Worm (Caenorhabditis elegans) whole organism, L3 larva: ENCODE measurements around the gene F32D8.13.

ENCODE experiments used
- R02D3.7 ChIP-seq: fragments of 150-350 bp; optimal IDR thresholded peaks from 2 replicates; lab custom pipeline; 2014; ENCODE audit warnings: missing biosample characterization, missing genetic modification characterization
- ama-1 ChIP-seq: fragments of 150-350 bp; optimal IDR thresholded peaks from 2 replicates; lab custom pipeline; 2018
- ceh-28 ChIP-seq: fragments of 150-350 bp; optimal IDR thresholded peaks from 2 replicates; lab custom pipeline; 2014; ENCODE audit warnings: missing biosample characterization, missing genetic modification reagents, missing genetic modification characterization
- ceh-9 ChIP-seq: sonication (generic microtip); optimal IDR thresholded peaks from 2 replicates; lab custom pipeline; 2018; ENCODE audit warnings: missing biosample characterization, missing genetic modification characterization
- egl-27 ChIP-seq: sonication (generic microtip); optimal IDR thresholded peaks from 4 replicates; lab custom pipeline; 2017; ENCODE audit warnings: missing biosample characterization, missing genetic modification reagents, missing genetic modification characterization
- egl-5 ChIP-seq: fragments of 150-350 bp; optimal IDR thresholded peaks from 2 replicates; lab custom pipeline; 2017; ENCODE audit warnings: missing biosample characterization, missing genetic modification reagents, missing genetic modification characterization, inconsistent platforms
- elt-2 ChIP-seq: sonication (generic microtip); optimal IDR thresholded peaks from 2 replicates; lab custom pipeline; 2016; ENCODE audit warnings: missing genetic modification reagents, mild to moderate bottlenecking, missing genetic modification characterization, missing compliant biosample characterization
- elt-3 ChIP-seq, 3 experiments: fragments of 150-350 bp in 1 of 3; sonication (generic microtip) in 2 of 3; optimal IDR thresholded peaks; 2 replicates in 2 of 3; 4 replicates in 1 of 3; lab custom pipeline; 2014 to 2017; ENCODE audit warnings: missing biosample characterization in 3 of 3, missing genetic modification characterization in 3 of 3
- eor-1 ChIP-seq, 2 experiments: fragments of 150-350 bp; optimal IDR thresholded peaks; 2 replicates each; lab custom pipeline; 2014 to 2018; ENCODE audit warnings: missing biosample characterization in 2 of 2, missing genetic modification characterization in 2 of 2
- fkh-2 ChIP-seq: fragments of 150-350 bp; optimal IDR thresholded peaks from 2 replicates; lab custom pipeline; 2014; ENCODE audit warnings: missing biosample characterization, missing genetic modification reagents, missing genetic modification characterization
- fos-1 ChIP-seq: fragments of 150-350 bp; optimal IDR thresholded peaks from 2 replicates; lab custom pipeline; 2014; ENCODE audit warnings: missing biosample characterization, missing genetic modification characterization
- hmg-11 ChIP-seq: sonication (generic microtip); optimal IDR thresholded peaks from 2 replicates; lab custom pipeline; 2016; ENCODE audit warnings: missing genetic modification characterization, missing compliant biosample characterization
- jun-1 ChIP-seq: fragments of 150-350 bp; optimal IDR thresholded peaks from 2 replicates; lab custom pipeline; 2014; ENCODE audit warnings: missing biosample characterization, missing genetic modification reagents, missing genetic modification characterization
- lin-15B ChIP-seq: fragments of 150-350 bp; optimal IDR thresholded peaks from 2 replicates; lab custom pipeline; 2014; ENCODE audit warnings: missing biosample characterization, missing genetic modification characterization
- lin-39 ChIP-seq: fragments of 150-350 bp; optimal IDR thresholded peaks from 2 replicates; lab custom pipeline; 2018; ENCODE audit warnings: missing biosample characterization, missing genetic modification reagents, missing genetic modification characterization
- lsy-12 ChIP-seq: sonication (generic microtip); optimal IDR thresholded peaks from 2 replicates; lab custom pipeline; 2016; ENCODE audit warnings: mild to moderate bottlenecking, missing genetic modification characterization, missing compliant biosample characterization
- mdl-1 ChIP-seq: fragments of 150-350 bp; optimal IDR thresholded peaks from 2 replicates; lab custom pipeline; 2014; ENCODE audit warnings: missing biosample characterization, missing genetic modification characterization
- mml-1 ChIP-seq: fragments of 150-350 bp; sonication (generic microtip); optimal IDR thresholded peaks from 3 replicates; lab custom pipeline; 2014; ENCODE audit warnings: missing biosample characterization, missing genetic modification characterization
- nfya-1 ChIP-seq: sonication (generic microtip); optimal IDR thresholded peaks from 2 replicates; lab custom pipeline; 2017; ENCODE audit warnings: missing genetic modification characterization, mild to moderate bottlenecking, missing compliant biosample characterization, antibody characterized with exemption, moderate library complexity; ENCODE audit not compliant: insufficient read depth
- nhr-11 ChIP-seq: fragments of 150-350 bp; optimal IDR thresholded peaks from 2 replicates; lab custom pipeline; 2014; ENCODE audit warnings: missing biosample characterization, missing genetic modification characterization
- nhr-12 ChIP-seq: fragments of 150-350 bp; optimal IDR thresholded peaks from 2 replicates; lab custom pipeline; 2014; ENCODE audit warnings: missing biosample characterization, missing genetic modification characterization
- nhr-23 ChIP-seq: fragments of 150-350 bp; optimal IDR thresholded peaks from 2 replicates; lab custom pipeline; 2014; ENCODE audit warnings: missing biosample characterization, missing genetic modification reagents, missing genetic modification characterization
- nhr-237 ChIP-seq: fragments of 150-350 bp; optimal IDR thresholded peaks from 2 replicates; lab custom pipeline; 2014; ENCODE audit warnings: missing biosample characterization, missing genetic modification characterization
- nhr-25 ChIP-seq: sonication (generic microtip); optimal IDR thresholded peaks from 2 replicates; lab custom pipeline; 2017; ENCODE audit warnings: missing biosample characterization, missing genetic modification characterization
- nhr-43 ChIP-seq: sonication (generic microtip); optimal IDR thresholded peaks from 2 replicates; lab custom pipeline; 2016; ENCODE audit warnings: mild to moderate bottlenecking, missing genetic modification characterization, missing compliant biosample characterization; ENCODE audit not compliant: poor library complexity, severe bottlenecking
- nhr-76 ChIP-seq: fragments of 150-350 bp; sonication (generic microtip); optimal IDR thresholded peaks from 5 replicates; lab custom pipeline; 2014; ENCODE audit warnings: missing biosample characterization, missing genetic modification characterization
- nhr-77 ChIP-seq: fragments of 150-350 bp; optimal IDR thresholded peaks from 2 replicates; lab custom pipeline; 2014; ENCODE audit warnings: missing biosample characterization, missing genetic modification characterization
- pha-4 ChIP-seq: fragments of 150-350 bp; optimal IDR thresholded peaks from 2 replicates; lab custom pipeline; 2014; ENCODE audit warnings: missing biosample characterization, missing genetic modification reagents, missing genetic modification characterization
- pqm-1 ChIP-seq: fragments of 150-350 bp; optimal IDR thresholded peaks from 2 replicates; lab custom pipeline; 2017; ENCODE audit warnings: missing biosample characterization, missing genetic modification characterization, inconsistent platforms
- sea-2 ChIP-seq: fragments of 150-350 bp; sonication (generic microtip); optimal IDR thresholded peaks from 4 replicates; lab custom pipeline; 2014; ENCODE audit warnings: missing biosample characterization, missing genetic modification reagents, missing genetic modification characterization
- skn-1 ChIP-seq: fragments of 150-350 bp; optimal IDR thresholded peaks from 2 replicates; lab custom pipeline; 2014; ENCODE audit warnings: missing biosample characterization, missing genetic modification characterization
- snpc-4 ChIP-seq: fragments of 150-350 bp; optimal IDR thresholded peaks from 2 replicates; lab custom pipeline; 2014; ENCODE audit warnings: missing biosample characterization, missing genetic modification characterization
- tbx-2 ChIP-seq: sonication (generic microtip); optimal IDR thresholded peaks from 2 replicates; lab custom pipeline; 2016; ENCODE audit warnings: mild to moderate bottlenecking, missing genetic modification characterization, missing compliant biosample characterization
- unc-39 ChIP-seq: sonication (generic microtip); optimal IDR thresholded peaks from 4 replicates; lab custom pipeline; 2017; ENCODE audit warnings: missing biosample characterization, missing genetic modification characterization
- unc-62 ChIP-seq: fragments of 150-350 bp; sonication (generic microtip); optimal IDR thresholded peaks from 4 replicates; lab custom pipeline; 2014; ENCODE audit warnings: missing biosample characterization, missing genetic modification reagents, missing genetic modification characterization
- zag-1 ChIP-seq: fragments of 150-350 bp; optimal IDR thresholded peaks from 2 replicates; lab custom pipeline; 2014; ENCODE audit warnings: missing biosample characterization, missing genetic modification characterization
- ztf-11 ChIP-seq: fragments of 150-350 bp; optimal IDR thresholded peaks from 2 replicates; lab custom pipeline; 2014; ENCODE audit warnings: missing biosample characterization, missing genetic modification characterization

Gene F32D8.13

ce11 chrV:10887564-10887963 is 8.8 kb downstream of the F32D8.13 start:
- no peak for TF ChIP-seq zag-1
- TF ChIP-seq ztf-11: no peak
- TF ChIP-seq snpc-4 (tag; lab: Kevin White, UChicago): no peak
- TF ChIP-seq R02D3.7: no peak
- peak; percentile 69 for TF ChIP-seq ama-1 (lab: Kevin White, UChicago)
- TF ChIP-seq nhr-43 (tag; lab: Kevin White, UChicago): peak; percentile 52

DNA sequence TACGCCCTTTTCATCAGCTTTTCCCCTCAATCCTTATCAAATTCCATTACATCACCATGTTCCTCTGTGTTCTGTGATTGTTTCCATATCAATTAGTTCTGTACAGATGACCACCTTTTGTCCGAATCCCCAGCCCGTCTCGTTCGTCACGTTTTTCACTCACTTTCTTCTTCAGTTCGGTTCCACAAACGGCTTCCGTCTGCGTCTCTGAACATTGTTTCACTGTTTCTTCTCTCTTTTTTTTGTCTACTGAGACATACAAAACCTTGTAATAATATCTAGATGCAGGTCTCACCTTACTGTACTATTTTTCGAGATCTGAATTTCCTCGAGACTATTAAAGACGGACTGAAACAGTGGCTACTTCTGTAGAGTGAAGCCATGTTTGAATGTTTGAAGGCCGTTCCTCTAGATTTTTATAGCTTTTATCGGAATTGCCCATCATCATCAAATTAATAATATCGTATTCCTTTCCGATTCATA is 9.9 kb downstream of the F32D8.13 start, which contains the start of gene F32D8.3:
F32D8.3 (plus strand) TSS at position 433 of the 483 bp plus-strand sequence.
- TF ChIP-seq nhr-23 (tag; lab: Kevin White, UChicago) (peak; percentile 3), elt-2 (tag; lab: Kevin White, UChicago) (no peak), mml-1 (tag; lab: Kevin White, UChicago) (no peak), nhr-43 (tag; lab: Kevin White, UChicago) (peak; percentile 35), elt-3 (tag; optimal IDR thresholded peaks at IDR 0.05; lab: Kevin White, UChicago) (peak in 1 of 3 experiments; percentile 19), nhr-25 (tag; lab: Kevin White, UChicago) (peak; percentile 55)

ce11 chrV:10883478-10883877 is 12.9 kb downstream of the F32D8.13 start, which contains the start of gene F32D8.2:
TSS of gene F32D8.2 (plus strand) at chrV:10883778.
- TF ChIP-seq ceh-9 (tag; lab: Kevin White, UChicago): no peak
- no peak for TF ChIP-seq ztf-11
- no peak for TF ChIP-seq elt-3 (tag; optimal IDR thresholded peaks at IDR 0.05; lab: Kevin White, UChicago)
- TF ChIP-seq pha-4 (tag; lab: Kevin White, UChicago): no peak
- TF ChIP-seq nhr-76 (tag; lab: Kevin White, UChicago): no peak
- TF ChIP-seq unc-62 (GFP tag; lab: Kevin White, UChicago): no peak
- TF ChIP-seq elt-2 (tag; lab: Kevin White, UChicago): no peak
- no peak for TF ChIP-seq lsy-12
- no peak for TF ChIP-seq nhr-25 (tag; lab: Kevin White, UChicago)
- TF ChIP-seq hmg-11 (tag; lab: Kevin White, UChicago): no peak
- no peak for TF ChIP-seq nhr-77 (tag; lab: Kevin White, UChicago)
- TF ChIP-seq jun-1 (tag; lab: Kevin White, UChicago): no peak
- TF ChIP-seq fkh-2 (tag; lab: Kevin White, UChicago): no peak
- TF ChIP-seq egl-27 (tag; lab: Kevin White, UChicago): no peak
- no peak for TF ChIP-seq lin-39 (tag; lab: Kevin White, UChicago)
- no peak for TF ChIP-seq eor-1 (tag; optimal IDR thresholded peaks at IDR 0.05; lab: Kevin White, UChicago)
- no peak for TF ChIP-seq tbx-2
- TF ChIP-seq, all 47 proteins: peak for 0

DNA sequence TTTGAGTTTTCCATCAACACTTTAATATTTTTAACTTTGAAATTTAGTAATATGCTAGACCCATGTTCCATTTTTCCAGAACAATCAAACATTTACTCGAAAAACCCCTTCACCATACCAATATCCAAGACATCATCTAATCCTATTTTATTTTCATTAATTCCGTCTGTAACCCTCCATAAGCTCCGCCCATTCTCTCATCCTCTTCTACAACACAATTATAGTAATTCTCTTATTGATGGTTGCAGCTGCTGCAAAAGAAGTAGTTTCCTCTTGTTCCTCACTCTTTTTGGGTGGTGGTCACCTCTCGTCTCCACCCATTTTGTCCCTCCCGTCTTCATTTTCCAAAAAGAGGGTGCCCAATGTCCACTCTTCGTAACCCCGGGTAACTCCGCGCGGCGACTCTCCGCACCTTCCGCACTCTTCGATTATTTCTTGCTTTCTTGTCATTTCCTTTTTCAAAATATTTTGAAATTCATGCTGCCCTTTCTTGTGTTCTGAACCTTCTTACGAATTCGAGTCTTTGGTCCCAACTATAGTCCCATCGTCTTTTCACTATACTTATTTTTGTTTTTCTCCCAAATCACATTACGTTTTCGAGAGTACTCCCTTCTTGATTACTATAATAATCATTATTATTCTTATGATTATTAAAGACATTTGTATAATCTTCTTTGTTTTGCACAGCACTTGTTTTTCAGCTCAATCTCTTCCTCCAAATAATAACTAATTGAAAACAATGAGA is 16.0 kb downstream of the F32D8.13 start, which contains the start of gene F32D8.1:
F32D8.1 (plus strand) TSS at position 695 of the 745 bp plus-strand sequence.
- TF ChIP-seq sea-2 (no peak), nhr-11 (tag; lab: Kevin White, UChicago) (no peak), mdl-1 (tag; lab: Kevin White, UChicago) (no peak), unc-62 (GFP tag; lab: Kevin White, UChicago) (no peak), nhr-25 (tag; lab: Kevin White, UChicago) (no peak), mml-1 (tag; lab: Kevin White, UChicago) (no peak), nhr-237 (tag; lab: Kevin White, UChicago) (no peak), lin-15B (tag; lab: Kevin White, UChicago) (no peak)
- TF ChIP-seq, all 47 proteins: peak for 0

DNA sequence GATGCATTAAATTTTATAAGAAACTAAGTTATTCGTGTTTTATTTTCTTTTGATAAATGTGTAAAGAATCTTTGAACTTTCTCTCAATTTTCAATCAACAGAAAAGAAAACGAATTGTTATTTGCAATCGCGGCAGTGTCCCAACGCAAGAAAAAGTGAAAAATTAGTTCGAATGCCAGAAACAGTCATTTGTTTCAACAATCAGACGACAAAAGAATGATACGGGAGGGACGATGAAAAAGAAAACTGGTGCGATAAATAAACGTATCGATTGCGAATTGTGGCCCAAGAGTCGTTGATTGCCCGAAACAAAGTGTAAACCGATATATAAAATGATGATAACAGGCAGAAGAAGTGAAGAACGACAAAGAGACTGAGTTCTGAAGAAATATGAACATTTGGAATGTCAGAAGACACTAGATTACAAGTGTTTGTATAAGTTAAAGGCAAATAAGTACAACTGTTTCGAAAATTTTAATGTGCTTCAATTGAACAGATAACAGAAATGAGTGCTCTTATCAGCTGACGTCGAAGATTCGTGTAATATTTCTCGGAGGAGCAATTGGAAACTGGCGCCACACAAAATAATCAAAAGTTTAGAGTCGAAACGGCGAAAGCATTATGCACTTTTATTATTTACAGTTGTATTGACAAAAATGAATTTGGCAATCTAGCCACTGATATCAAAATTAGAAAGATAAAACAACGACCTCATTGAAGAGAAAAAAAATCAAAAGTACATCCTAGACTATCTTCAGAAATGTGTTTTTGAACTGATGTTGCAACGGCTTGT is 18.3 kb downstream of the F32D8.13 start:
- TF ChIP-seq nhr-25 (tag; lab: Kevin White, UChicago) (peak; percentile 10), elt-2 (tag; lab: Kevin White, UChicago) (peak; percentile 97), nfya-1 (no peak), unc-62 (GFP tag; lab: Kevin White, UChicago) (no peak), eor-1 (tag; optimal IDR thresholded peaks at IDR 0.05; lab: Kevin White, UChicago) (no peak), pqm-1 (peak; percentile 95), pha-4 (tag; lab: Kevin White, UChicago) (peak; percentile 51), ceh-28 (peak; percentile 6), nhr-76 (tag; lab: Kevin White, UChicago) (no peak), egl-5 (tag; lab: Kevin White, UChicago) (no peak), nhr-12 (no peak), jun-1 (tag; lab: Kevin White, UChicago) (peak; percentile 36), skn-1 (tag; lab: Kevin White, UChicago) (no peak), snpc-4 (tag; lab: Kevin White, UChicago) (no peak), tbx-2 (no peak), fos-1 (tag; lab: Kevin White, UChicago) (no peak), nhr-43 (tag; lab: Kevin White, UChicago) (no peak), fkh-2 (tag; lab: Kevin White, UChicago) (no peak), nhr-11 (tag; lab: Kevin White, UChicago) (no peak), unc-39 (tag; lab: Kevin White, UChicago) (no peak)
